Worm (Caenorhabditis elegans): ENCODE measurements around the gene F09F9.3.

The F09F9.3 gene

ce11 chrX:4147600-4148448, 27.0 kb upstream of the F09F9.3 start (continued):
- TF ChIP-seq lsy-2 (tag; optimal IDR thresholded peaks at IDR 0.05) (peak in 1 of 2 experiments; percentile 52), nhr-102 (tag; optimal IDR thresholded peaks at IDR 0.05) (peak; percentile 50), tra-1 (GFP tag; IDR thresholded peaks at IDR 0.05) (peak; percentile 25; the same call in 1 of the 2 replicates), ceh-20 (GFP tag; IDR thresholded peaks at IDR 0.05) (peak; percentile 46; the same call in 1 of the 2 replicates), F37D6.2 (tag; optimal IDR thresholded peaks at IDR 0.05) (peak; percentile 6), fos-1 (tag; optimal IDR thresholded peaks at IDR 0.05) (no peak), F49E8.2 (tag; optimal IDR thresholded peaks at IDR 0.05; ENCODE audit: borderline replicate concordance) (no peak), madf-5 (GFP tag; IDR thresholded peaks at IDR 0.05) (peak in 1 of 2 experiments; percentile 22; a peak in 1 of 4 replicates), tag-97 (GFP tag; IDR thresholded peaks at IDR 0.05) (0 out of 2 replicates have a peak, but pooled peaks have one; percentile 34), T26A8.4 (GFP tag; IDR thresholded peaks at IDR 0.05) (peak; percentile 70), saeg-2 (GFP tag; IDR thresholded peaks at IDR 0.05) (no peak), lin-15B (tag; optimal IDR thresholded peaks at IDR 0.05) (no peak), daf-12 (tag; optimal IDR thresholded peaks at IDR 0.05) (no peak), nhr-77 (tag; optimal IDR thresholded peaks at IDR 0.05) (no peak), aha-1 (tag) (peak; percentile 78), unc-130 (GFP tag; optimal IDR thresholded peaks at IDR 0.05) (no peak), nhr-42 (GFP tag; IDR thresholded peaks at IDR 0.05) (peak; percentile 7), Y5F2A.4 (GFP tag; optimal IDR thresholded peaks at IDR 0.05) (no peak), snpc-4 (tag; optimal IDR thresholded peaks at IDR 0.05) (no peak), hlh-11 (tag; optimal IDR thresholded peaks at IDR 0.05) (peak; percentile 25), Y48G9A.11 (GFP tag; IDR thresholded peaks at IDR 0.05) (peak; percentile 28; the same call in 1 of the 2 replicates), vab-7 (GFP tag; IDR thresholded peaks at IDR 0.05) (peak; percentile 16; the same call in 1 of the 2 replicates), F26F4.8 (GFP tag; conservative IDR thresholded peaks at IDR 0.05) (no peak), ZK337.2 (GFP tag; IDR thresholded peaks at IDR 0.05) (no peak; the same call in 1 of the 2 replicates), Y105C5A.15 (GFP tag; IDR thresholded peaks at IDR 0.05) (peak; percentile 46; the same call in 1 of the 2 replicates), lin-1 (GFP tag; IDR thresholded peaks at IDR 0.05) (peak; percentile 37; the same call in 1 of the 2 replicates), hmg-1.1 (GFP tag; IDR thresholded peaks at IDR 0.05) (peak; percentile 39), spr-3 (GFP tag; optimal IDR thresholded peaks at IDR 0.05) (no peak), mdt-29 (GFP tag; IDR thresholded peaks at IDR 0.05) (peak; percentile 48), duxl-1 (tag; optimal IDR thresholded peaks at IDR 0.05; ENCODE audit: poor library complexity) (peak; percentile 60), mep-1 (tag; optimal IDR thresholded peaks at IDR 0.05) (peak; percentile 95), nhr-41 (GFP tag; IDR thresholded peaks at IDR 0.05) (0 out of 2 replicates have a peak, but pooled peaks have one; percentile 68), madf-9 (GFP tag; conservative IDR thresholded peaks at IDR 0.05) (peak; percentile 48), gei-8 (GFP tag; optimal IDR thresholded peaks at IDR 0.05) (no peak), lim-7 (GFP tag; IDR thresholded peaks at IDR 0.05) (peak; percentile 63; the same call in 1 of the 2 replicates), T20F7.1 (GFP tag; optimal IDR thresholded peaks at IDR 0.05) (peak; percentile 30), aly-2 (tag; optimal IDR thresholded peaks at IDR 0.05) (no peak), cey-2 (tag; optimal IDR thresholded peaks at IDR 0.05; ENCODE audit: borderline replicate concordance, insufficient read depth) (no peak), attf-4 (tag; optimal IDR thresholded peaks at IDR 0.05) (no peak), nhr-48 (tag; optimal IDR thresholded peaks at IDR 0.05) (peak; percentile 15), dve-1 (tag; optimal IDR thresholded peaks at IDR 0.05; ENCODE audit: insufficient read depth) (peak; percentile 39), nhr-11 (tag; optimal IDR thresholded peaks at IDR 0.05) (no peak), zfp-3 (GFP tag; conservative IDR thresholded peaks at IDR 0.05) (peak; percentile 82), hlh-30 (tag; optimal IDR thresholded peaks at IDR 0.05; ENCODE audit: insufficient read depth) (peak; percentile 45), nhr-6 (tag; optimal IDR thresholded peaks at IDR 0.05) (no peak), arid-1 (GFP tag; conservative IDR thresholded peaks at IDR 0.05) (0 out of 2 replicates have a peak, but pooled peaks have one; percentile 53), nhr-237 (tag; optimal IDR thresholded peaks at IDR 0.05) (no peak), zfp-2 (tag; optimal IDR thresholded peaks at IDR 0.05) (no peak)

Data from whole organism, L4 larva.